Fruit fly (Drosophila melanogaster) whole organism, embryonic: ENCODE results near the gene CG42699.

Experiments
- Atf3 ChIP-seq: fragments of 200-800 bp; sonication (Bioruptor generic); optimal IDR thresholded peaks from 3 replicates; lab custom pipeline; 2016; ENCODE audit warnings: missing biosample characterization, missing genetic modification characterization
- Bteb2 ChIP-seq: fragments of 200-800 bp; sonication (Bioruptor generic); optimal IDR thresholded peaks from 2 replicates; lab custom pipeline; 2016; ENCODE audit warnings: missing biosample characterization, missing genetic modification characterization
- CG10209 ChIP-seq: fragments of 200-800 bp; sonication (Bioruptor generic); optimal IDR thresholded peaks from 3 replicates; lab custom pipeline; 2017; ENCODE audit warnings: missing biosample characterization, mild to moderate bottlenecking, missing genetic modification characterization, missing genetic modification reagents
- CG11504 ChIP-seq: fragments of 200-800 bp; sonication (Bioruptor generic); optimal IDR thresholded peaks from 3 replicates; lab custom pipeline; 2019; ENCODE audit warnings: missing biosample characterization, mild to moderate bottlenecking, missing genetic modification characterization, moderate library complexity
- CG12391 ChIP-seq: fragments of 200-800 bp; sonication (Bioruptor generic); optimal IDR thresholded peaks from 3 replicates; lab custom pipeline; 2018; ENCODE audit warnings: missing biosample characterization, mild to moderate bottlenecking, missing genetic modification characterization, moderate library complexity
- CG12659 ChIP-seq: fragments of 200-800 bp; sonication (Bioruptor generic); optimal IDR thresholded peaks from 3 replicates; lab custom pipeline; 2017; ENCODE audit warnings: mild to moderate bottlenecking, missing biosample characterization, missing genetic modification reagents, missing genetic modification characterization
- CG16863 ChIP-seq: fragments of 200-800 bp; sonication (Bioruptor generic); optimal IDR thresholded peaks from 3 replicates; lab custom pipeline; 2016; ENCODE audit warnings: missing biosample characterization, missing genetic modification characterization
- CG1792 ChIP-seq: fragments of 200-800 bp; sonication (Bioruptor generic); optimal IDR thresholded peaks from 2 replicates; lab custom pipeline; 2016; ENCODE audit warnings: missing biosample characterization, missing genetic modification characterization
- CG18011 ChIP-seq: fragments of 200-800 bp; sonication (Bioruptor generic); optimal IDR thresholded peaks from 2 replicates; lab custom pipeline; 2017; ENCODE audit warnings: missing biosample characterization, missing genetic modification characterization, mild to moderate bottlenecking, moderate library complexity, missing genotype
- CG18619 ChIP-seq: fragments of 200-800 bp; sonication (Bioruptor generic); optimal IDR thresholded peaks from 3 replicates; lab custom pipeline; 2017; ENCODE audit warnings: missing biosample characterization, mild to moderate bottlenecking, missing genetic modification characterization
- CG2199 ChIP-seq: fragments of 200-800 bp; sonication (Bioruptor generic); IDR thresholded peaks from 3 replicates; pipeline ENCODE4 v1.3.6; 2022; ENCODE audit warnings: missing biosample characterization, missing genetic modification characterization
- CG2889 ChIP-seq: fragments of 200-800 bp; sonication (Bioruptor generic); IDR thresholded peaks from 3 replicates; pipeline ENCODE4 v1.3.6; 2022; ENCODE audit warnings: missing biosample characterization, missing genetic modification characterization
- CG3995 ChIP-seq: fragments of 200-800 bp; sonication (Bioruptor generic); optimal IDR thresholded peaks from 3 replicates; lab custom pipeline; 2016; ENCODE audit warnings: missing biosample characterization, missing genetic modification characterization
- CG42726 ChIP-seq: fragments of 200-800 bp; sonication (Bioruptor generic); IDR thresholded peaks from 2 replicates; pipeline ENCODE4 v1.3.6; 2022; ENCODE audit warnings: missing biosample characterization, missing genetic modification characterization; ENCODE audit not compliant: partially characterized antibody
- CG5245 ChIP-seq: fragments of 200-800 bp; sonication (Bioruptor generic); optimal IDR thresholded peaks from 3 replicates; lab custom pipeline; 2016; ENCODE audit warnings: missing biosample characterization, missing genetic modification characterization
- D19B ChIP-seq: fragments of 200-800 bp; sonication (Bioruptor generic); optimal IDR thresholded peaks from 2 replicates; lab custom pipeline; 2017; ENCODE audit warnings: missing biosample characterization, mild to moderate bottlenecking, missing genetic modification characterization
- E2f1 ChIP-seq: fragments of 200-800 bp; sonication (Bioruptor generic); IDR thresholded peaks from 2 replicates; pipeline ENCODE4 v1.3.6; 2022; ENCODE audit warnings: missing biosample characterization, missing genetic modification characterization
- Elba2 ChIP-seq: fragments of 200-800 bp; sonication (Bioruptor generic); optimal IDR thresholded peaks from 3 replicates; lab custom pipeline; 2016; ENCODE audit warnings: missing biosample characterization, missing genetic modification characterization
- Fer3 ChIP-seq: fragments of 200-800 bp; sonication (Bioruptor generic); optimal IDR thresholded peaks from 2 replicates; lab custom pipeline; 2018; ENCODE audit warnings: missing biosample characterization, mild to moderate bottlenecking, missing genetic modification characterization, moderate library complexity
- Scr ChIP-seq: fragments of 200-800 bp; sonication (Bioruptor generic); IDR thresholded peaks from 2 replicates; pipeline ENCODE4 v1.3.6; 2022; ENCODE audit warnings: missing biosample characterization, missing genetic modification characterization; ENCODE audit not compliant: partially characterized antibody
- abd-A ChIP-seq: fragments of 200-800 bp; sonication (Bioruptor generic); optimal IDR thresholded peaks from 3 replicates; lab custom pipeline; 2019; ENCODE audit warnings: missing biosample characterization, mild to moderate bottlenecking, missing genetic modification characterization, moderate library complexity
- ara ChIP-seq: fragments of 200-800 bp; sonication (Bioruptor generic); IDR thresholded peaks from 2 replicates; pipeline ENCODE4 v1.3.6; 2022; ENCODE audit warnings: missing biosample characterization, missing genetic modification characterization
- ato ChIP-seq: fragments of 200-800 bp; sonication (Bioruptor generic); IDR thresholded peaks from 2 replicates; pipeline ENCODE4 v1.3.6; 2022; ENCODE audit warnings: missing biosample characterization, missing genetic modification characterization; ENCODE audit not compliant: partially characterized antibody
- chif ChIP-seq, 2 experiments: fragments of 200-800 bp; sonication (Bioruptor generic); optimal IDR thresholded peaks; 3 replicates each; lab custom pipeline; 2016; ENCODE audit warnings: missing biosample characterization in 2 of 2, missing genetic modification characterization in 2 of 2
- crp ChIP-seq, 2 experiments: fragments of 200-800 bp; sonication (Bioruptor generic); optimal IDR thresholded peaks; 2 replicates in 1 of 2; 3 replicates in 1 of 2; lab custom pipeline; 2017; ENCODE audit warnings: missing biosample characterization in 2 of 2, missing genetic modification characterization in 2 of 2, mild to moderate bottlenecking in 1 of 2, moderate library complexity in 1 of 2
- cwo ChIP-seq: fragments of 200-800 bp; sonication (Bioruptor generic); optimal IDR thresholded peaks from 3 replicates; lab custom pipeline; 2017; ENCODE audit warnings: missing biosample characterization, missing genetic modification characterization, mild to moderate bottlenecking, moderate library complexity, missing genetic modification reagents
- fd96Cb ChIP-seq: fragments of 200-800 bp; sonication (Bioruptor generic); optimal IDR thresholded peaks from 2 replicates; lab custom pipeline; 2018; ENCODE audit warnings: missing biosample characterization, mild to moderate bottlenecking, missing genetic modification characterization, moderate library complexity
- grau ChIP-seq: fragments of 200-800 bp; optimal IDR thresholded peaks from 3 replicates; lab custom pipeline; 2019; ENCODE audit warnings: missing biosample characterization, mild to moderate bottlenecking, missing genetic modification characterization, moderate library complexity
- hkb ChIP-seq, 2 experiments: fragments of 200-800 bp in 1 of 2; fragments of >200 bp in 1 of 2; sonication (Bioruptor generic) in 1 of 2; IDR thresholded peaks in 1 of 2; optimal IDR thresholded peaks in 1 of 2; 2 replicates each; pipeline versions ENCODE4 v1.3.6 to Lab custom; 2017 to 2022; ENCODE audit warnings: missing biosample characterization in 1 of 2, missing genetic modification characterization in 1 of 2
- inv ChIP-seq: fragments of 200-800 bp; sonication (Bioruptor generic); IDR thresholded peaks from 2 replicates; pipeline ENCODE4 v1.3.6; 2022; ENCODE audit warnings: missing biosample characterization, missing genetic modification characterization; ENCODE audit not compliant: partially characterized antibody
- kni ChIP-seq: fragments of 200-800 bp; sonication (Bioruptor generic); optimal IDR thresholded peaks from 3 replicates; lab custom pipeline; 2017; ENCODE audit warnings: mild to moderate bottlenecking, missing biosample characterization, missing genetic modification reagents, missing genetic modification characterization
- mld ChIP-seq: fragments of 200-800 bp; sonication (Bioruptor generic); IDR thresholded peaks from 3 replicates; pipeline ENCODE4 v1.3.6; 2022; ENCODE audit warnings: missing biosample characterization, missing genetic modification characterization; ENCODE audit not compliant: partially characterized antibody
- pfk ChIP-seq: fragments of 200-800 bp; sonication (Bioruptor generic); optimal IDR thresholded peaks from 2 replicates; lab custom pipeline; 2018; ENCODE audit warnings: missing biosample characterization, mild to moderate bottlenecking, missing genetic modification characterization, moderate library complexity
- pnt ChIP-seq: fragments of 200-800 bp; sonication (Bioruptor generic); optimal IDR thresholded peaks from 3 replicates; lab custom pipeline; 2016; ENCODE audit warnings: missing biosample characterization, missing genetic modification characterization
- pzg ChIP-seq: fragments of 200-800 bp; sonication (Bioruptor generic); optimal IDR thresholded peaks from 3 replicates; lab custom pipeline; 2018; ENCODE audit warnings: missing biosample characterization, mild to moderate bottlenecking, missing genetic modification characterization, moderate library complexity
- repo ChIP-seq: fragments of 200-800 bp; sonication (Bioruptor generic); optimal IDR thresholded peaks from 2 replicates; lab custom pipeline; 2016; ENCODE audit warnings: missing biosample characterization, missing genetic modification characterization
- run ChIP-seq: fragments of 200-800 bp; sonication (Bioruptor generic); optimal IDR thresholded peaks from 3 replicates; lab custom pipeline; 2018; ENCODE audit warnings: missing biosample characterization, mild to moderate bottlenecking, missing genetic modification characterization
- sc ChIP-seq, 3 experiments: fragments of >200 bp in 2 of 3; fragments of 200-800 bp in 1 of 3; sonication (Bioruptor generic) in 1 of 3; optimal IDR thresholded peaks; 2 replicates in 2 of 3; 3 replicates in 1 of 3; lab custom pipeline; 2017; ENCODE audit warnings: mild to moderate bottlenecking in 1 of 3, missing biosample characterization in 1 of 3, missing genetic modification characterization in 1 of 3, missing genetic modification reagents in 1 of 3
- sna ChIP-seq: fragments of 200-800 bp; sonication (Bioruptor generic); IDR thresholded peaks from 2 replicates; pipeline ENCODE4 v1.3.6; 2022; ENCODE audit warnings: missing biosample characterization, missing genetic modification characterization; ENCODE audit not compliant: partially characterized antibody
- tio ChIP-seq: fragments of 200-800 bp; sonication (Bioruptor generic); optimal IDR thresholded peaks from 2 replicates; lab custom pipeline; 2017; ENCODE audit warnings: missing biosample characterization, missing genetic modification characterization, inconsistent platforms
- twi ChIP-seq: fragments of 200-800 bp; optimal IDR thresholded peaks from 2 replicates; lab custom pipeline; 2019; ENCODE audit warnings: missing biosample characterization, mild to moderate bottlenecking, missing genetic modification characterization, moderate library complexity
- unc-4 ChIP-seq: fragments of 200-800 bp; sonication (Bioruptor generic); IDR thresholded peaks from 2 replicates; pipeline ENCODE4 v1.3.6; 2022; ENCODE audit warnings: missing biosample characterization, missing genetic modification characterization; ENCODE audit not compliant: partially characterized antibody
- zen ChIP-seq: fragments of 200-800 bp; sonication (Bioruptor generic); optimal IDR thresholded peaks from 3 replicates; lab custom pipeline; 2018; ENCODE audit warnings: missing biosample characterization, mild to moderate bottlenecking, missing genetic modification characterization, moderate library complexity
- zfh2 ChIP-seq: fragments of 200-800 bp; sonication (Bioruptor generic); optimal IDR thresholded peaks from 2 replicates; lab custom pipeline; 2016; ENCODE audit warnings: missing biosample characterization, missing genetic modification characterization

The CG42699 gene

DNA sequence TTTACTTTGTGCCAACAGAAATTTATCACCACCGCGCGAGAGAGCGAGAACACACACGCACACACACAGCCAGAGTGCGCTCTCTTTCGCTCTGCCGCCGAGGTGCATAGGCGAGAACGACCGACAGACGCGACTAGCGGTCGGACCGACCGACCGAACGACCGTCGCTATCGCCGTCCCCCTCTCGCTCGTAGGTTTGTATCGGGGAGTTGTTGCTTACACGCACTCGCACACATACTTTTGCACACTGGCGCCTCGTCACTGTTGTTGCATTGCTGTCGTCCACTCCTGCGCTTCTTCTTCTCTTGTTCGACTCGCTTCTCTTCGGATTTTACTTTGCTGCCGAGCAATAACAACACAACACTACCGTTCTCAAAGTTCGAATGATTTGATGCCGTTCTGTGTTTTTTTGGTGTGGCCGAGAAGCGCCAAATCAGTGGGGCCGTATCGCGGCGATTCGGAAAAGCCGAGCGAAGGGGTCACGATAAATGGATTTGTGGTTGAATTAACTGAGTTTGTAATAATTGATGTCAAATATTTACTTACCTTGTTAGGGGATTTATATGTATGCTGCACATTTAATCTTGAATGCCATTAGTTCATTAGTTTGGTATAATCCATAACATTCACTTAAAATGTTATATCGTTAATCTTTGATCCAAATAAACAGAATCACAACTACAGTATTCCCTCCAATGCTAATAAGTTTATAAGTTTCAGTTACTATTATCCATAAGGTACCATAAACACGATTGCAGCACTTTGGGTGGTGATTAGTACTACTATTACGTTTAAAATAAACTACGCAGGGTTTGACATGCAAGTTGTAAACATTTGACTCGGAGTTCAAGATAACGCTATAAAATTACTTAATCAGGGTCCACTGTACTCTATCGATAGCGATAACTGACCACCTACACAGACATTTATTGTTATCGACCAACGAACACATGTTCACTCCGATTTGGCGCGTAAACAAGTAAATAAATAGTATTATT lies 17.2 kb upstream of the CG42699 start, which contains the start of the genes IntS6 and Rtel1 (continued):
- TF ChIP-seq abd-A (peak; percentile 46), Elba2 (peak; percentile 39), zen (tag; lab: Kevin White, UChicago) (peak; percentile 87), zfh2 (peak; percentile 95), CG16863 (peak; percentile 89), repo (GFP tag; lab: Kevin White, UChicago) (peak; percentile 80), grau (peak; percentile 100), Fer3 (tag; lab: Kevin White, UChicago) (peak; percentile 91), sna (GFP tag; lab: Robert Waterston, UW) (no peak), ato (no peak), CG1792 (GFP tag; lab: Kevin White, UChicago) (peak; percentile 85), twi (tag; lab: Kevin White, UChicago) (peak; percentile 83), run (tag; lab: Kevin White, UChicago) (peak; percentile 69), Atf3 (GFP tag; lab: Kevin White, UChicago) (peak; percentile 86), CG2889 (GFP tag; lab: Robert Waterston, UW) (peak; percentile 74), sc (optimal IDR thresholded peaks at IDR 0.05; lab: Kevin White, UChicago) (no peak), sc (GFP tag; optimal IDR thresholded peaks at IDR 0.05; lab: Kevin White, UChicago) (peak; percentile 74), CG3995 (GFP tag; lab: Kevin White, UChicago) (peak; percentile 94), CG18011 (GFP tag; lab: Kevin White, UChicago) (peak; percentile 73), Scr (GFP tag; lab: Robert Waterston, UW) (no peak; the same call in 1 of the 2 replicates), D19B (GFP tag; lab: Kevin White, UChicago) (peak; percentile 71), CG12659 (GFP tag; lab: Kevin White, UChicago) (peak; percentile 91), inv (GFP tag; lab: Robert Waterston, UW) (no peak; the same call in 1 of the 2 replicates), fd96Cb (tag; lab: Kevin White, UChicago) (peak; percentile 88), CG10209 (GFP tag; lab: Kevin White, UChicago) (peak; percentile 100), CG18619 (GFP tag; lab: Kevin White, UChicago) (peak; percentile 89), ara (GFP tag; lab: Robert Waterston, UW) (peak; percentile 72), hkb (optimal IDR thresholded peaks at IDR 0.05; lab: Kevin White, UChicago) (no peak), hkb (GFP tag; IDR thresholded peaks at IDR 0.05; lab: Robert Waterston, UW) (peak; percentile 88), pzg (GFP tag; lab: Kevin White, UChicago) (peak; percentile 65), chif (GFP tag; optimal IDR thresholded peaks at IDR 0.05; lab: Kevin White, UChicago) (peak; percentile 87 to 93), CG42726 (GFP tag; lab: Robert Waterston, UW) (peak; percentile 63; the same call in 1 of the 2 replicates), unc-4 (GFP tag; lab: Robert Waterston, UW) (no peak), Bteb2 (peak; percentile 86), CG11504 (tag; lab: Kevin White, UChicago) (peak; percentile 90), CG12391 (tag; lab: Kevin White, UChicago) (peak; percentile 88), mld (GFP tag; lab: Robert Waterston, UW) (no peak), tio (GFP tag; lab: Kevin White, UChicago) (peak; percentile 89), crp (GFP tag; optimal IDR thresholded peaks at IDR 0.05; lab: Kevin White, UChicago) (peak in 1 of 2 experiments; percentile 74), kni (GFP tag; lab: Kevin White, UChicago) (peak; percentile 76), pnt (GFP tag; lab: Kevin White, UChicago) (peak; percentile 92), pfk (GFP tag; lab: Kevin White, UChicago) (peak; percentile 36), cwo (GFP tag; lab: Kevin White, UChicago) (peak; percentile 82), CG2199 (GFP tag; lab: Robert Waterston, UW) (0 out of 3 replicates have a peak, but pooled peaks have one; percentile 27), CG5245 (peak; percentile 72), E2f1 (GFP tag; lab: Robert Waterston, UW) (peak; percentile 91)
